Worm (Caenorhabditis elegans): ENCODE data around the gene Y113G7B.11.
A peak's percentile ranks its signal among the peaks of the same experiment; 100 is the strongest.

Y113G7B.11 gene

DNA sequence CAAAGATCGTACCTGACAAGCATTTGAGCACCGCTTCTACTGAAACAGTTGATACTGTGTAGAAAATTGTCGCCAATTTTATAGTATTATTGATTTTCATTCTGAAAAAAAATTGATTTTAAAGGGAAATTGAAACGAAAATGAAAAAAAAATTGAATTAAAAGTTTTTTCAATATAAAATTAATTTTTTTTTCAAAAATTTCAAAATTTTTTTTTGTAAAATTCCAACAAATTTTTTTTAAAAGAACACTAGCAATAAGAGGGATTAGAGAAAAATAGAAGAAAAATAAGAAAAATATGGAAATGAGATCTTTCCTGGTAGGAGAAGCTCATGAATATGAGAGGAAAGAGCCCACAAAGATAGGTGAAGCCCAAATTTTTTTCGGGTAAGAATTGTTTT is at the start of gene Y113G7B.11:
Gene Y113G7B.11 (minus strand): TSS at position 101 of the 400 bp plus-strand sequence.
- TF ChIP-seq repo-1 (tag; optimal IDR thresholded peaks at IDR 0.05) = no peak
- no peak for TF ChIP-seq ceh-91 (GFP tag; IDR thresholded peaks at IDR 0.05)
- no peak for TF ChIP-seq T07F8.4 (tag; optimal IDR thresholded peaks at IDR 0.05)
- TF ChIP-seq egrh-3 (GFP tag; IDR thresholded peaks at IDR 0.05) = no peak
- TF ChIP-seq F49E8.2 (tag; optimal IDR thresholded peaks at IDR 0.05; ENCODE audit: insufficient read depth) = no peak
- TF ChIP-seq tlf-1 (GFP tag; optimal IDR thresholded peaks at IDR 0.05) = no peak
- TF ChIP-seq bed-2 (GFP tag; IDR thresholded peaks at IDR 0.05) = no peak
- TF ChIP-seq hlh-12 (tag; optimal IDR thresholded peaks at IDR 0.05) = no peak

DNA sequence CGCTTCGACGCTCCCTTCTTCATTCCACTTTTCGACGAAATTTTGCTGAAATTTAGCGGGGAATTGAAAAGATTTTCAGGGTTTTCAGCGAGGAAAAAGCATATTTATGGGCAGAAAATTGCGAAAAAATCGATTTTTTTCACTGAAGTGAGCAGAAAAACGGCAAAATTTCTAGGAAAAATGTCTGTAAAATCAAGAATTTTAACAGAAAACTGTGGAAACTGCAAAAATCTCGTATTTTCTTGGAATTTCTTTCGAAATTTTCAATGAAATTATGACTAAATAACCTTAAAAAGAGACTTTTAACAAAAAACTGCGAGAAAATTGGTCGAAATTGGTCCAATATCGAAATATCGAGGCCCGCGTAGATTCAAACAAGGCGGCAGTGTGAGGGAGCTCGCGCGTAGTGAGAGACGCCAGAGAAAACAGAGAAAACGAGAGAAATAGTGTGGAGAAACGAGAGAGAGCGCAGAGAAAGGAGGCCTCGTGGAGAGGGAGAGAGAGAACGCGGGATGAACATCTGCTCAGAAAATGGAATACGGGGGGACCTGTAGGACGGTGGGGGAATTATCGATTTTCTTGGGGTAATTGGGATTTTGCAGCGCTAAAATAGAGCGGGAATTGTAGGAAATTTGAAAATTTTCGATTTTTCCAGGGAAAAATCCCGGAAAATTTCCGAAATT is 34.5 kb upstream of the Y113G7B.11 start, which contains the start of gene swsn-1:
Gene swsn-1 (minus strand): TSS at position 51 of the 683 bp plus-strand sequence.
- no peak for TF ChIP-seq F33H1.4 (GFP tag; IDR thresholded peaks at IDR 0.05)
- peak; percentile 30; the same call in 1 of the 2 replicates for TF ChIP-seq madf-8 (GFP tag; conservative IDR thresholded peaks at IDR 0.05)
- no peak for TF ChIP-seq ceh-58 (GFP tag; IDR thresholded peaks at IDR 0.05)
- no peak for TF ChIP-seq hsf-1 (GFP tag; IDR thresholded peaks at IDR 0.05)
- TF ChIP-seq madf-6 (GFP tag; IDR thresholded peaks at IDR 0.05) = peak; percentile 62
- no peak for TF ChIP-seq unc-130 (GFP tag; optimal IDR thresholded peaks at IDR 0.05)
- no peak for TF ChIP-seq ccch-3 (GFP tag; optimal IDR thresholded peaks at IDR 0.05)
- TF ChIP-seq B0035.1 (tag; optimal IDR thresholded peaks at IDR 0.05) = no peak
- peak; percentile 23 for TF ChIP-seq dpl-1 (GFP tag; optimal IDR thresholded peaks at IDR 0.05)
- no peak for TF ChIP-seq ztf-22 (GFP tag; optimal IDR thresholded peaks at IDR 0.05)
- no peak for TF ChIP-seq chd-7 (tag; optimal IDR thresholded peaks at IDR 0.05)
- no peak for TF ChIP-seq snpc-4 (GFP tag; optimal IDR thresholded peaks at IDR 0.05)
- peak in 1 of 4 experiments; percentile 23 for TF ChIP-seq snpc-4 (tag; optimal IDR thresholded peaks at IDR 0.05)
- TF ChIP-seq D2030.7 (GFP tag; IDR thresholded peaks at IDR 0.05) = peak; percentile 72
- TF ChIP-seq ztf-6 (GFP tag; IDR thresholded peaks at IDR 0.05) = no peak
- peak; percentile 34 for TF ChIP-seq lin-54 (GFP tag; optimal IDR thresholded peaks at IDR 0.05)
- TF ChIP-seq hmg-1.2 (GFP tag; IDR thresholded peaks at IDR 0.05) = peak; percentile 98
- no peak; the same call in 1 of the 2 replicates for TF ChIP-seq egrh-3 (GFP tag; IDR thresholded peaks at IDR 0.05)
- no peak for TF ChIP-seq bed-1 (GFP tag; IDR thresholded peaks at IDR 0.05)
- no peak for TF ChIP-seq snpc-3.4 (tag; optimal IDR thresholded peaks at IDR 0.05)
- no peak for TF ChIP-seq attf-6 (GFP tag; IDR thresholded peaks at IDR 0.05)
- 0 out of 2 replicates have a peak, but pooled peaks have one; percentile 15 for TF ChIP-seq pbrm-1 (GFP tag; IDR thresholded peaks at IDR 0.05)
- TF ChIP-seq F23B12.7 (tag; optimal IDR thresholded peaks at IDR 0.05; ENCODE audit: insufficient read depth) = peak; percentile 19
- TF ChIP-seq egl-18 (GFP tag; IDR thresholded peaks at IDR 0.05) = no peak
- no peak for TF ChIP-seq hrde-1 (tag; optimal IDR thresholded peaks at IDR 0.05; ENCODE audit: borderline replicate concordance)
- TF ChIP-seq Y95B8A.8 (GFP tag; IDR thresholded peaks at IDR 0.05) = no peak
- TF ChIP-seq mcd-1 (GFP tag; IDR thresholded peaks at IDR 0.05) = 0 out of 2 replicates have a peak, but pooled peaks have one; percentile 37
- peak; percentile 53; the same call in 1 of the 2 replicates for TF ChIP-seq ceh-100 (GFP tag; IDR thresholded peaks at IDR 0.05)
- TF ChIP-seq aptf-3 (GFP tag; IDR thresholded peaks at IDR 0.05) = no peak
- TF ChIP-seq cebp-1 (GFP tag; IDR thresholded peaks at IDR 0.05) = no peak
- peak; percentile 51 for TF ChIP-seq cebp-1 (tag; optimal IDR thresholded peaks at IDR 0.05)
- TF ChIP-seq dox-1 (GFP tag; IDR thresholded peaks at IDR 0.05) = peak; percentile 57
- TF ChIP-seq dpff-1 (tag; optimal IDR thresholded peaks at IDR 0.05) = no peak
- no peak for TF ChIP-seq nhr-80 (tag; optimal IDR thresholded peaks at IDR 0.05)
- peak; percentile 20 for TF ChIP-seq zim-3 (tag; optimal IDR thresholded peaks at IDR 0.05)
- peak; percentile 66 for TF ChIP-seq efl-1 (GFP tag; optimal IDR thresholded peaks at IDR 0.05)
- 0 out of 2 replicates have a peak, but pooled peaks have one; percentile 27 for TF ChIP-seq B0336.3 (GFP tag; IDR thresholded peaks at IDR 0.05)
- TF ChIP-seq hmg-20 (GFP tag; IDR thresholded peaks at IDR 0.05) = no peak
- TF ChIP-seq mes-4 (tag; optimal IDR thresholded peaks at IDR 0.05) = no peak
- TF ChIP-seq F52B5.7 (tag; optimal IDR thresholded peaks at IDR 0.05) = no peak

Measured in whole organism, young adult.